Worm (Caenorhabditis elegans) whole organism, L4/young adult: ENCODE results near the gene ckc-1.

Source experiments
- W03F9.2 ChIP-seq: fragments of 150-350 bp; optimal IDR thresholded peaks from 2 replicates; lab custom pipeline; 2014; ENCODE audit warnings: missing biosample characterization, missing genetic modification characterization
- dao-5 ChIP-seq: sonication (generic microtip); optimal IDR thresholded peaks from 2 replicates; lab custom pipeline; 2016; ENCODE audit warnings: missing genotype, missing genetic modification characterization, moderate library complexity, missing compliant biosample characterization
- him-1 ChIP-seq: sonication (generic microtip); optimal IDR thresholded peaks from 2 replicates; lab custom pipeline; 2016; ENCODE audit warnings: missing genotype, missing genetic modification reagents, missing genetic modification characterization, missing compliant biosample characterization

DNA sequence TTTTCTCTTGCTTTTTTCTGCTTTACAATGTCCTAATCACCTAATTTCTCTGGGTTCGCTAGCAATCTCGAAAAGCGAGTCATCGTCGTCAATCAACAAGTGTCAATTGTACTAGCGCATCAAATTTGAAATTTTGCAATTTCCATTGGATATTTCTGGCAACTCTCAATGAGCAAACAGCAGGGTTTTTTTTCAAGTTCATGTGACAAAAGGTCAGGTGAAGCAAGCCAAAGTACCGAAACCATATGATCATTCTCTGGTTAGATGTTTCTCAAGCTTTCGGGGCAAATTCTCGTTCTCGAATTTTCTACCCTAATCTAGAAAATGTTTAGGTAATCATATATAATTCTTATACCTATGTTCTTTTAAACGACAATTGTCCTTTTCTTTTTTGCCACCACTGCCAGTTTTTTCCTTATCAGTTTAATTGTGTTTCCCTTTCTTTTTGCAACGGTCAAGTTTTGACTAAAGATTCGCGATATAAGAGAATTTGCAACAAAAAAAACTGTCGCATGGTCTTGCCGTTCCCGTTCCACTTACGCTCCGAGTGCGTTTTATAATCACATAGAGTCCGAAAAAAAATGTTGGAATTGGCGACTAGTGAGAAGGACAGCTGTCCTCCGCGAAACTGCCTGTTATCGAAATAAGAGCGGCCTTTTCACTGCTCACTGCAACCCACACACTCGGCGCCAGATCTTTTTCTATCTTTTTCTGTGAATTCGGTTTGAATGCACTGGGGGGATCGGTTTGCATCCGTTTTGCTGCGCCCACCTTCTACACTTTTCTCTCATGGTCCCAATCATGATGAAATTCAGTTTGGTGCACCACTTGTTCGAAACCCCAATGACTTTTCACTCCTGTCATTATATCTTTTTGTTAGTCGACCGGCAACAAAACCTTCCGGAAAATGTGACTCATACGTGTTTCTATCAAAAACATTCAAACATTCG lies 39.8 kb upstream of the ckc-1 start:
- TF ChIP-seq him-1 (tag; lab: Kevin White, UChicago) (no peak), dao-5 (tag; lab: Kevin White, UChicago) (no peak), W03F9.2 (tag; lab: Kevin White, UChicago) (no peak)
